Worm (Caenorhabditis elegans) whole organism, midembryonic: ENCODE measurements around the gene unc-49.
A peak's percentile ranks its signal among the peaks of the same experiment; 100 is the strongest.

ENCODE experiments used
- T22C8.4 ChIP-seq: fragments of 200-800 bp; sonication (Bioruptor generic); IDR thresholded peaks from 2 replicates; pipeline ENCODE4 v1.3.6; 2022; ENCODE audit warnings: missing genetic modification characterization, missing compliant biosample characterization
- cog-1 ChIP-seq: sonication (generic microtip); optimal IDR thresholded peaks from 2 replicates; lab custom pipeline; 2016; ENCODE audit warnings: missing genetic modification characterization, missing compliant biosample characterization
- flt-1 ChIP-seq: fragments of 200-800 bp; sonication (Bioruptor generic); IDR thresholded peaks from 2 replicates; pipeline ENCODE4 v1.3.6; 2022; ENCODE audit warnings: missing genetic modification characterization, missing compliant biosample characterization
- klf-2 ChIP-seq: fragments of 200-800 bp; sonication (Bioruptor generic); conservative IDR thresholded peaks from 2 replicates; pipeline ENCODE4 v1.3.6; 2022; ENCODE audit warnings: missing genetic modification reagents, missing genetic modification characterization, missing compliant biosample characterization
- med-1 ChIP-seq: sonication (generic microtip); optimal IDR thresholded peaks from 2 replicates; lab custom pipeline; 2017; ENCODE audit warnings: missing genetic modification characterization, mild to moderate bottlenecking, missing compliant biosample characterization, antibody characterized with exemption, missing genetic modification reagents; ENCODE audit not compliant: insufficient read depth
- ref-1 ChIP-seq: fragments of 200-800 bp; sonication (Bioruptor generic); conservative IDR thresholded peaks from 2 replicates; pipeline ENCODE4 v1.3.6; 2022; ENCODE audit warnings: missing genetic modification reagents, missing genetic modification characterization, missing compliant biosample characterization
- tab-1 ChIP-seq: fragments of 200-800 bp; sonication (Bioruptor generic); IDR thresholded peaks from 2 replicates; pipeline ENCODE4 v1.3.6; 2022; ENCODE audit warnings: missing genetic modification characterization, missing compliant biosample characterization
- ztf-23 ChIP-seq: fragments of 200-800 bp; sonication (Bioruptor generic); IDR thresholded peaks from 2 replicates; pipeline ENCODE4 v1.3.6; 2022; ENCODE audit warnings: missing genetic modification reagents, missing genetic modification characterization, missing compliant biosample characterization
- ztf-29 ChIP-seq: fragments of 200-800 bp; sonication (Bioruptor generic); IDR thresholded peaks from 2 replicates; pipeline ENCODE4 v1.3.6; 2022; ENCODE audit warnings: missing genetic modification reagents, missing genetic modification characterization, missing compliant biosample characterization

The unc-49 gene

DNA sequence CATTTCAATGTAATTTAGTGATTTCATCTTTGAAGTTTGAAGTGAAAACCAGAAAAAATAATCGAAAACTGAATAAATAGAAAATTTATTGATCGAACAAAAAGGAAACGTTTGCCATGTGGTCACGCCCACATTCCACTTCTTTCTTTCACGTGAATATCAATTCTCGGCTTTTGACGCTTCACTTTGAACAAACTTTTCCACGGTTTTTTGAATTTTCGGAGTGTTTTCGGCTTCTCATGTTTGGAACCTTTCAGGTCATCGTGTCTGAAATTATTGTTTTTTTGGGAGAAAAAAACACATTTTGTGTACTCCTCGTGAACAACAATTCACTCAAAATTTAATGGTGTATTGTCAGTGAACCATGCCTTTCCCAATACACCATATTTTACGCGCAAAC lies 32.4 kb downstream of the unc-49 start, which contains the start of gene T21C12.8:
T21C12.8 (minus strand) TSS at position 101 of the 400 bp plus-strand sequence.
- TF ChIP-seq ztf-29 (no peak), ref-1 (GFP tag; lab: Robert Waterston, UW) (no peak), klf-2 (GFP tag; lab: Robert Waterston, UW) (no peak), med-1 (GFP tag; lab: Kevin White, UChicago) (no peak), tab-1 (GFP tag; lab: Robert Waterston, UW) (no peak), T22C8.4 (no peak), ztf-23 (GFP tag; lab: Robert Waterston, UW) (no peak), cog-1 (no peak), flt-1 (GFP tag; lab: Robert Waterston, UW) (no peak)

DNA sequence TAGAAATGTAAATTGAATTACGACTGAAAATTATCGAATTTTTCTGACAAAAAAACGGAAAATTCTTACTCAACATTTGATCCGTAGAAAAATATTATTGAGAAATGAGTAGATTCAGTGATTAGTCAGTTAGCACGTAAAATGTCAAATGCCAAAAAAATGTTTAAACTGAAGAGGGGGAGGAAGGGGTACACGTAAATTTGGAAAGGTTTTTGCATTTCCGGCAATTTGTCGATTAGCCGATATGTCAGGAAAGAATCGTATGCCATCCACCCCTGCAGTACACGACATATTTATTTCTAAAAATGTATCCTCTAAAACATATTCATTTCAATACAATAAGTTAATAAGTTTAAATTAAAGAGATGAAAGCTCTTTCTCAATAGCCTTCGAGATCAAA lies 37.3 kb downstream of the unc-49 start, which contains the start of gene T21C12.4:
T21C12.4 (minus strand) TSS at position 101 of the 400 bp plus-strand sequence.
- TF ChIP-seq ztf-29, result no peak
- no peak for TF ChIP-seq tab-1 (GFP tag; lab: Robert Waterston, UW)
- no peak for TF ChIP-seq cog-1

DNA sequence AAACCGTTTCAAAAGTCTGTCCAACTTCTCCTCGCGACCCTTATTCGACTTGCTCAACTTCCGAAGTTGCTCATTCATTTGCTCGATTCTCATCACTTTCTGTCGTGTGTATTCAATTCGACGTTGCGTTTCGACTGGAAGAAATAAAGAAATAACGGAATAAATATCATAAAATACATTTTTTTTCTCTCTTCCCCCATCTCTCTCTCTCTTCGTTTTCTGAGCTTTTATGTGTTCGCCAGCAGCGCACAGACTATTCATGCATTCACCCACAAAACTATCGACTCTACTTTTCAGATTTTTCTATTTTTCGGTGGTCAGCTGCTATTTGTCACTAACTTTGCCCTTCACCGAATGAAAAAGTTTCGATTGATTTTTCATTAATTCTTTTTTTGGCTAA lies 39.7 kb downstream of the unc-49 start, which contains the start of gene rab-30:
rab-30 (plus strand) TSS at position 301 of the 400 bp plus-strand sequence.
- TF ChIP-seq ztf-29 (no peak), T22C8.4 (no peak), ztf-23 (GFP tag; lab: Robert Waterston, UW) (no peak), tab-1 (GFP tag; lab: Robert Waterston, UW) (no peak), med-1 (GFP tag; lab: Kevin White, UChicago) (no peak), ref-1 (GFP tag; lab: Robert Waterston, UW) (no peak), klf-2 (GFP tag; lab: Robert Waterston, UW) (no peak), cog-1 (no peak), flt-1 (GFP tag; lab: Robert Waterston, UW) (no peak)

DNA sequence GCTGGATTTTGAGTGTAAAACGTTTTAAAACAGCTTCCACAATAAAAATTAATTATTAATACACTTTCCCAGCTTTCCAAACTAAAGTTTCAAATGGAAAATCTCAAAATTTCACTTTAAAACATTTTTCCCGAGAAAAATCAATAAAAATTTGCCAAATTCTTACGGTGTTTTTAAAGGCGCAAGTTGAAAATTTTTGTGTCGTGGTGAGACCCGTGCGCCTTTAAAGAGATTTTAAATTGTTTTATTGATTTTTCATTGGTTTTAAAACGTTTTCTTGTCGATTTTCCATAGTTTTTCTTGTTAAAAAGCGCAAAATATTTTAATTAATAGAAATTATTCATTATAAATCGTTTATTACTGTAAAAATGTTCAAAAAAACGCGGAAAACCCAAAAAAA lies 41.3 kb downstream of the unc-49 start, which contains the start of gene Y45F3A.1:
Y45F3A.1 (minus strand) TSS at position 12 of the 400 bp plus-strand sequence.
- no peak for TF ChIP-seq flt-1 (GFP tag; lab: Robert Waterston, UW)
- TF ChIP-seq ztf-29, result no peak
- no peak for TF ChIP-seq ztf-23 (GFP tag; lab: Robert Waterston, UW)
- TF ChIP-seq klf-2 (GFP tag; lab: Robert Waterston, UW), result no peak
- TF ChIP-seq cog-1, result no peak
- no peak for TF ChIP-seq T22C8.4
- no peak for TF ChIP-seq tab-1 (GFP tag; lab: Robert Waterston, UW)
- TF ChIP-seq ref-1 (GFP tag; lab: Robert Waterston, UW), result no peak
- no peak for TF ChIP-seq med-1 (GFP tag; lab: Kevin White, UChicago)

ce11 chrIII:10562542-10562941 lies 42.0 kb downstream of the unc-49 start:
- TF ChIP-seq ref-1 (GFP tag; lab: Robert Waterston, UW) (no peak), ztf-29 (no peak), T22C8.4 (peak; percentile 70), ztf-23 (GFP tag; lab: Robert Waterston, UW) (no peak)

ce11 chrIII:10565926-10566325 lies 45.4 kb downstream of the unc-49 start, which contains the start of gene acdh-11:
TSS of gene acdh-11 (plus strand) at chrIII:10566258.
- no peak for TF ChIP-seq tab-1 (GFP tag; lab: Robert Waterston, UW)
- no peak for TF ChIP-seq ztf-29
- no peak for TF ChIP-seq cog-1
- no peak for TF ChIP-seq klf-2 (GFP tag; lab: Robert Waterston, UW)
- no peak for TF ChIP-seq flt-1 (GFP tag; lab: Robert Waterston, UW)
- TF ChIP-seq med-1 (GFP tag; lab: Kevin White, UChicago), result no peak
- no peak for TF ChIP-seq ztf-23 (GFP tag; lab: Robert Waterston, UW)
- no peak for TF ChIP-seq ref-1 (GFP tag; lab: Robert Waterston, UW)
- no peak for TF ChIP-seq T22C8.4

ce11 chrIII:10569246-10569645 lies 48.7 kb downstream of the unc-49 start:
- TF ChIP-seq med-1 (GFP tag; lab: Kevin White, UChicago) (no peak), cog-1 (no peak), T22C8.4 (no peak), klf-2 (GFP tag; lab: Robert Waterston, UW) (no peak), tab-1 (GFP tag; lab: Robert Waterston, UW) (no peak), ztf-29 (no peak), flt-1 (GFP tag; lab: Robert Waterston, UW) (no peak), ref-1 (GFP tag; lab: Robert Waterston, UW) (no peak), ztf-23 (GFP tag; lab: Robert Waterston, UW) (no peak)

- TF ChIP-seq ztf-29 (no peak), tab-1 (GFP tag; lab: Robert Waterston, UW) (no peak)
These were observed 54.8 kb downstream of the unc-49 start, which contains the start of gene Y45F3A.4 for ce11 chrIII:10575320-10575719. TSS of gene Y45F3A.4 (minus strand) at chrIII:10575420.

DNA sequence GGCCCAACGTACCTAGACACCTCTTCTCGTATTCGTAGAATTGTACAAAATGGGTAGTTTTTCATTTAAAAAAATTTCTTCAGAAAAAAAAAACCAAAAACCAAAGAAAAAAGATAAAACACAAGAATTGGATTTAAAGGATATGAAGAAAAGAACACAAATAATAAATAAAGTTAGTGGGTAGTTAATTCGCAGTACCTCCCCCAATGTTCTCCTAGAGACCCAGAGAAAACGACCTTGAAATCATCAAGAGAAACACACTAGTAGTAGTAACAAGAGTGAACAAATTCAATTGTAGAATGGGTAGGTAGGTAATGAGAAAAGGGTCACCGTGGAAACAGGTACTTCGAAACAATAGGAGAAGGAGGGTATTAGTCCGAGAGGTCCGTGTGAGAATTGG lies 57.2 kb downstream of the unc-49 start:
- TF ChIP-seq flt-1 (GFP tag; lab: Robert Waterston, UW) (no peak), med-1 (GFP tag; lab: Kevin White, UChicago) (no peak), tab-1 (GFP tag; lab: Robert Waterston, UW) (no peak), T22C8.4 (no peak), ztf-29 (no peak)

DNA sequence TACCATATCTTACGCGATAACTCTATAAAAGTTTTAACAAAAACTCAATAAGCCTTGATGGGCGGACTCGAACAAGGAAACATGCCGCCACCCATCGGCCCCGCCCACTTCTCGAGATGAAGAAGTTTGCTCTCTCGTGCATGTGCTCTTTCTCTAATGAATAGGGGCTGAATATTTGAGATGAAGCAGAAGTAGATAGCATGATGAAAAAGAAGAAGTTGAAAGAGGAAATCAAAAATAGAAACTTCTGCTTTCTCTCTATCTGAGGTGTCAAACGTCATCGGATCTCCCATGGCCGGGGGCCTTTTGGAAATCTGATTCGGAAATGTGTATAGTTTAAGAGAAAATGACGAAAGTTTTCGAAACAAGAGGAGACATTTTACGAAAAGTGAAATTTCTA lies 58.3 kb downstream of the unc-49 start:
- TF ChIP-seq tab-1 (GFP tag; lab: Robert Waterston, UW) (no peak), ztf-29 (no peak), flt-1 (GFP tag; lab: Robert Waterston, UW) (no peak), ztf-23 (GFP tag; lab: Robert Waterston, UW) (no peak), cog-1 (no peak), klf-2 (GFP tag; lab: Robert Waterston, UW) (no peak), med-1 (GFP tag; lab: Kevin White, UChicago) (no peak)
